Fruit fly (Drosophila melanogaster) whole organism: ENCODE results near the gene pkm.

ENCODE experiments used
- CG8478 ChIP-seq: fragments of >200 bp; optimal IDR thresholded peaks from 2 replicates; lab custom pipeline; 2018; ENCODE audit warnings: inconsistent platforms
- Dll ChIP-seq: fragments of >200 bp; optimal IDR thresholded peaks from 2 replicates; lab custom pipeline; 2017
- EcR ChIP-seq, 2 experiments: fragments of >200 bp; optimal IDR thresholded peaks; 2 replicates each; lab custom pipeline; 2017; ENCODE audit warnings: missing biosample characterization in 2 of 2, missing genetic modification characterization in 2 of 2, missing genetic modification reagents in 2 of 2
- pan ChIP-seq: fragments of >200 bp; optimal IDR thresholded peaks from 2 replicates; lab custom pipeline; 2017
- psq ChIP-seq: fragments of >200 bp; optimal IDR thresholded peaks from 2 replicates; lab custom pipeline; 2017
- usp ChIP-seq: fragments of >200 bp; optimal IDR thresholded peaks from 2 replicates; lab custom pipeline; 2017; ENCODE audit warnings: missing biosample characterization, missing genetic modification characterization, mixed read lengths

The pkm gene

dm6 chrX:11584075-11584474 is at the start of gene pkm:
TSS of gene pkm (minus strand) at chrX:11584175.
- TF ChIP-seq EcR (GFP tag; optimal IDR thresholded peaks at IDR 0.05; lab: Kevin White, UChicago) (no peak), psq (lab: Kevin White, UChicago) (no peak), pan (lab: Kevin White, UChicago) (no peak), usp (GFP tag; lab: Kevin White, UChicago) (no peak), Dll (lab: Kevin White, UChicago) (no peak)

- TF ChIP-seq EcR (GFP tag; optimal IDR thresholded peaks at IDR 0.05; lab: Kevin White, UChicago) (no peak), Dll (lab: Kevin White, UChicago) (no peak), usp (GFP tag; lab: Kevin White, UChicago) (no peak), psq (lab: Kevin White, UChicago) (no peak)
Measured at dm6 chrX:11631704-11632103, 47.7 kb upstream of the pkm start.

DNA sequence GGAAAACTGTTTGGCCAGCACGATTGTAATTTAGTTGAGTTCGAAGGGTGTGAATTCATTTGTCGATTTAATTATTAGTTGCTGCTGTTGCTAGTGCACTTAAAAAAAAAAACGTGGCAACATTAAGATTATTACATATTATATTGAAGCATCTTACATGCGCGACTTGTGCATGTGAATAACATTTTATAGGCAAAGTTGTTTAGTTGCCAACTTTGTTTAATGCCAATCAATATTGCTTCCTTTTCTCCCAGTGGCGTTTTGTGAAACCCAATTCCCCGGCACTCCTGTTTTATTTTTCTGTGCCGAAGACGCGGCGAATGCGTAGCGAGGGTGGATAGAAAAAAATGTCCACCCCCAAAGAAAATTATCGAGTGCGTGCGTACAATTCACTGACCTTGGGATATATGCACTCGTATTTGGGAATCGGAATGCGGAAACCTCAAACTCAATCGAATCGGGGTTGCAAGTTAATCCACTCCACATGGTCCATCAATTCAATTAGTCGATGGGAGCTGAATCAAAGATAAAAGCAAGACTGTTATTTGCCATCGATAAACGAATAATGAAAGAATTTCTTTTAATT is 45.1 kb upstream of the pkm start:
- no peak for TF ChIP-seq Dll (lab: Kevin White, UChicago)
- no peak for TF ChIP-seq usp (GFP tag; lab: Kevin White, UChicago)
- TF ChIP-seq CG8478 (lab: Kevin White, UChicago), result no peak

DNA sequence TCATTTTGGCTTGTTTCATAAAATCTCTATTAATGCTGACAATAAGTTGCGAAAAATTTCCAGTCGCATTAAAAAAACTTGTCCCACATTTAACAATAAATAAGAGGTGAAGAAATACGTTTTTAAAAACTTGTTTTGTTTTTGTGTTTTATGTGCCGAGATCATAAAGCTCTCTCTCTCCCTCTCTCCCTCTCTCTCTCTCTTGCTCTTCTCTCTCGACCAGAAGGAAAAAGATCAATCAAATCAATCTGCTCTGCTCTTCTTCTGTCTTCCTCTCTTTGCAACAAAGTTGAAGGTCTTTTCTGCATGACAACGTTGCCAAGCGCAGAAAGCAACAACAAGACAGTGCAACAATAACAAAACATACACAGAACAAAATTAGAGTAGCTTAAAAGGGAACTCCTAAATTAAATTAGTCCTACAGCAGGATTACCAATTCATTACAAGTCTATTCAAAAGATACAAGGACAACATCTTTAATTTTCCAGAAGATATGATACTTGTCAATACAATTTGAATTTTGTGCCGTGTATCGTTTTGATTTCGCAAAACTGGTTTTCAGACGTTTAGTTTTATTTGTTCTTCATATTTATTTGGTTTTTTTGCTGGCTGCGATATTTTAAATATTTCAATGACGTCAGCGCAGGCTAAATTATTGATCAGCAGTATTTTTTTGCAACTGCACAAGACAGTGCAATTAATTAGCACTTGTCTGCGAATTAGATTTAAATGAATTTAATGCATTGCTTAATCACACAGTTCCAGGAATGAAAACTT is 38.9 kb upstream of the pkm start:
- TF ChIP-seq EcR (GFP tag; optimal IDR thresholded peaks at IDR 0.05; lab: Kevin White, UChicago), result no peak
- no peak for TF ChIP-seq usp (GFP tag; lab: Kevin White, UChicago)

dm6 chrX:11621866-11622648 is 38.1 kb upstream of the pkm start, which contains the start of gene Ptp10D:
TSS of gene Ptp10D (plus strand) at chrX:11622015.
- TF ChIP-seq CG8478 (lab: Kevin White, UChicago), result no peak
- no peak for TF ChIP-seq usp (GFP tag; lab: Kevin White, UChicago)
- no peak for TF ChIP-seq psq (lab: Kevin White, UChicago)
- no peak for TF ChIP-seq EcR (GFP tag; optimal IDR thresholded peaks at IDR 0.05; lab: Kevin White, UChicago)

- TF ChIP-seq Dll (lab: Kevin White, UChicago), result no peak
- no peak for TF ChIP-seq pan (lab: Kevin White, UChicago)
- TF ChIP-seq CG8478 (lab: Kevin White, UChicago), result no peak
- no peak for TF ChIP-seq EcR (GFP tag; optimal IDR thresholded peaks at IDR 0.05; lab: Kevin White, UChicago)
- no peak for TF ChIP-seq psq (lab: Kevin White, UChicago)
- no peak for TF ChIP-seq usp (GFP tag; lab: Kevin White, UChicago)
Measured at dm6 chrX:11621315-11621865, 37.4 kb upstream of the pkm start.

DNA sequence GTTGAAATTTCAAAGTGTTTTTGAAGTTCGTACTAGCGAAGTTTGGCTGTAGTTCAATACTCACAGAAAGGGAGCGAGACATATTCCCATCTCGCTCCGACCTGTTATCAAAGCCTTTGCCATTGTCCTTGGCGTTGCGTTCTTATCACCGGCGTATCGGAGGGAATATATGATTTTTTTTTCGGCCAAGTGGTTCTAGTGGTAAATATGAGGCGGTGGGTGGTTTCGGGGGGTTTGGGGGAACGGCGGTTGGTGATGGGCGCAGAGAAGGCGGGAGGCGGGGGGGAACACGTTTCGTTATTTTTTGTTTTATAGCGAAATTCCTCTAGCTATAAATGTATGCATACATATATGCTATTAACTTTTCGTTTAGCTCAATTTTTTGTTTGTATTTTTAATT is 36.6 kb upstream of the pkm start:
- TF ChIP-seq usp (GFP tag; lab: Kevin White, UChicago) (no peak), Dll (lab: Kevin White, UChicago) (no peak), EcR (GFP tag; optimal IDR thresholded peaks at IDR 0.05; lab: Kevin White, UChicago) (no peak), pan (lab: Kevin White, UChicago) (no peak), CG8478 (lab: Kevin White, UChicago) (no peak), psq (lab: Kevin White, UChicago) (no peak)

DNA sequence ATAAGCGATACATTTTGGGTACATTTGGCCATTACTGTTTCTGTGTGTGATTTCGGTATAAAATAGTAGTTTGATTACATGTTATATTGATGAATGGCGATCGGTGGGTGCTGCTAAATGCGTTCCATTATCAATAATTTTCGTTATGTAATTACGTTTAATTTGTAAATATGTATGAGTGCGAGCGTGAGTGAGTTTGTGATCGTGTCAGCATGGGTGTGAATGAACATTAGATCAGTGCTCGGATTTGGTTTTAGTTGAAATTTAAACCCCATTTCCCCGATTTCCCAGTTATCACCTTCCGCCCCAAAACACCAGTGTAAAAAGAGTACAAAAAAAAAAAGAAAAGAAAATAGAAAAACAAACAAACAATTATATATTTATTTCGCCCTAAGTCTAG is 35.6 kb upstream of the pkm start:
- no peak for TF ChIP-seq usp (GFP tag; lab: Kevin White, UChicago)
- no peak for TF ChIP-seq Dll (lab: Kevin White, UChicago)
- no peak for TF ChIP-seq psq (lab: Kevin White, UChicago)
- TF ChIP-seq CG8478 (lab: Kevin White, UChicago), result no peak
- no peak for TF ChIP-seq EcR (GFP tag; optimal IDR thresholded peaks at IDR 0.05; lab: Kevin White, UChicago)
- TF ChIP-seq pan (lab: Kevin White, UChicago), result no peak

dm6 chrX:11616496-11616952 is 32.5 kb upstream of the pkm start:
- TF ChIP-seq pan (lab: Kevin White, UChicago) (no peak), EcR (GFP tag; optimal IDR thresholded peaks at IDR 0.05; lab: Kevin White, UChicago) (no peak), usp (GFP tag; lab: Kevin White, UChicago) (no peak), CG8478 (lab: Kevin White, UChicago) (no peak), Dll (lab: Kevin White, UChicago) (no peak), psq (lab: Kevin White, UChicago) (no peak)

dm6 chrX:11615652-11616495 is 31.9 kb upstream of the pkm start, which contains the start of the genes RPA3 and Met:
TSS of gene RPA3 (minus strand) at chrX:11615840.
TSS of gene Met (plus strand) at chrX:11616124.
- TF ChIP-seq Dll (lab: Kevin White, UChicago), result no peak
- no peak for TF ChIP-seq pan (lab: Kevin White, UChicago)
- TF ChIP-seq EcR (GFP tag; optimal IDR thresholded peaks at IDR 0.05; lab: Kevin White, UChicago), result no peak
- TF ChIP-seq usp (GFP tag; lab: Kevin White, UChicago), result no peak
- TF ChIP-seq psq (lab: Kevin White, UChicago), result no peak
- no peak for TF ChIP-seq CG8478 (lab: Kevin White, UChicago)
